Worm (Caenorhabditis elegans): ENCODE measurements around the gene ZK616.1.

ZK616.1 gene

DNA sequence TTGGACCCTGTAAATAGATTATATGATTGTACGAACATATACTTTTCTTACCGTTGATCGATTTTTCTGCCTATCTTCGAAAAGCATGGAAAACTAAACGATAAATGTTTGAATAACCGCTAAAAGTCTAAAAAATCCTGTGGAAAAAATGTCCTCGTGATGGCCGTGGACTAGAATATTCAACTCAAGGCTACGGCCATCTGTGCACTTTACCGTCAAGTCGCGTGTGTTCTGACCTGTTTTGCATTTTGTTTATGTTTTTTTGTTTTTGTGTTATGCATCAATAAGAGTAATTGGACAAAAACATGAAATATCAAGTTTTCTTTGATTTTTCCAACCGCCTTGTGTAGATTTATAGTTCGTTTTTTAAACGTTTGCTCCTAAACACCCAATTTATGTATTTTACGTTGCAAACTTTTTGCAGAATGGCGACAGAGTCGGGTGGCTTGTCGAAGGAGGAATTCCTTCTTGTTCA is 36.5 kb upstream of the ZK616.1 start, which contains the start of the genes hda-6 and F41H10.4 (continued):
- TF ChIP-seq nhr-42 (GFP tag; IDR thresholded peaks at IDR 0.05): no peak
- peak; percentile 41 for TF ChIP-seq lin-15B (tag; optimal IDR thresholded peaks at IDR 0.05)
- TF ChIP-seq unc-39 (tag; optimal IDR thresholded peaks at IDR 0.05): no peak
- peak; percentile 49 for TF ChIP-seq duxl-1 (tag; optimal IDR thresholded peaks at IDR 0.05; ENCODE audit: poor library complexity)
- TF ChIP-seq ztf-11 (tag; optimal IDR thresholded peaks at IDR 0.05): no peak
- TF ChIP-seq snpc-1.2 (GFP tag; IDR thresholded peaks at IDR 0.05): peak; percentile 67; the same call in 1 of the 2 replicates
- TF ChIP-seq daf-12 (tag; optimal IDR thresholded peaks at IDR 0.05): no peak
- TF ChIP-seq ceh-20 (GFP tag; IDR thresholded peaks at IDR 0.05): no peak
- no peak for TF ChIP-seq mdt-29 (GFP tag; IDR thresholded peaks at IDR 0.05)
- TF ChIP-seq aha-1 (tag): peak; percentile 22
- TF ChIP-seq fkh-10 (GFP tag; optimal IDR thresholded peaks at IDR 0.05): no peak
- TF ChIP-seq lin-13 (GFP tag; optimal IDR thresholded peaks at IDR 0.05): peak; percentile 14
- TF ChIP-seq daf-19 (GFP tag; conservative IDR thresholded peaks at IDR 0.05): no peak
- no peak for TF ChIP-seq egl-27 (tag; optimal IDR thresholded peaks at IDR 0.05)
- no peak for TF ChIP-seq F44E2.7 (GFP tag; IDR thresholded peaks at IDR 0.05)
- TF ChIP-seq mdl-1 (tag; optimal IDR thresholded peaks at IDR 0.05): peak in 1 of 2 experiments; percentile 36
- TF ChIP-seq dpl-1 (GFP tag; optimal IDR thresholded peaks at IDR 0.05): peak; percentile 89
- TF ChIP-seq nhr-6 (tag; optimal IDR thresholded peaks at IDR 0.05): peak; percentile 66
- peak; percentile 73; the same call in 1 of the 2 replicates for TF ChIP-seq dmd-9 (GFP tag; IDR thresholded peaks at IDR 0.05)
- no peak for TF ChIP-seq ama-1 (optimal IDR thresholded peaks at IDR 0.05)
- peak; percentile 34 for TF ChIP-seq rbr-2 (tag; optimal IDR thresholded peaks at IDR 0.05)
- TF ChIP-seq nhr-237 (tag; optimal IDR thresholded peaks at IDR 0.05): no peak
- peak; percentile 69 for TF ChIP-seq dve-1 (tag; optimal IDR thresholded peaks at IDR 0.05; ENCODE audit: insufficient read depth)
- TF ChIP-seq daf-16 (GFP tag; optimal IDR thresholded peaks at IDR 0.05): peak in 1 of 2 experiments; percentile 83
- peak; percentile 71 for TF ChIP-seq daf-16 (tag; optimal IDR thresholded peaks at IDR 0.05)
- no peak for TF ChIP-seq ces-1 (GFP tag; optimal IDR thresholded peaks at IDR 0.05)
- TF ChIP-seq fos-1 (tag; optimal IDR thresholded peaks at IDR 0.05): no peak
- TF ChIP-seq zfp-2 (tag; optimal IDR thresholded peaks at IDR 0.05): no peak
- peak; percentile 38; the same call in 1 of the 2 replicates for TF ChIP-seq T26A8.4 (GFP tag; IDR thresholded peaks at IDR 0.05)
- no peak for TF ChIP-seq ceh-62 (tag; optimal IDR thresholded peaks at IDR 0.05)
- no peak for TF ChIP-seq Y75B8A.6 (GFP tag; IDR thresholded peaks at IDR 0.05)
- no peak for TF ChIP-seq nhr-111 (GFP tag; optimal IDR thresholded peaks at IDR 0.05)
- peak in 1 of 2 experiments; percentile 81 for TF ChIP-seq unc-62 (GFP tag; optimal IDR thresholded peaks at IDR 0.05 in 1 of 2)
- no peak for TF ChIP-seq unc-62 (tag; optimal IDR thresholded peaks at IDR 0.05)
- TF ChIP-seq hlh-11 (tag; optimal IDR thresholded peaks at IDR 0.05): peak; percentile 72
- peak; percentile 20 for TF ChIP-seq nhr-28 (tag; optimal IDR thresholded peaks at IDR 0.05)

DNA sequence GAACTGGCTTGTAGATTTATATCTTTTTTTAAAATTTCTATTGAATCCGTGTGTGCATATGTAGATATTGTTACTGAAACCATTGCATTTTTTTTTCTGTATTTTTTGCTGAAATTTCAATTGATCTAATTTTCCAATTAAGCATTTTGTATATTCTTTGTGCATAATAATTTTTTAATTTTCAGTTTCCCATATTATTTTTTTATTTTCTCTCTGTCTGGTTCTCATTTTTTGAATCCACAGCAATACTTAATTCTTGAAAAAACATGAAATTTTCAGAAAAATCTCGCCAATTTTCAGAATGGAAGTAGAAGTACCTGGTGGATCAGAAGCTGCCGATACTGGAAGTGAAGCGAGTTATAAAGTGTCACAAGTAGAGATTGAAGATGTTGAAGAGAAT is 34.1 kb upstream of the ZK616.1 start, which contains the start of gene sand-1:
sand-1 (plus strand) TSS at position 301 of the 400 bp plus-strand sequence.
- TF ChIP-seq F44E2.7 (GFP tag; IDR thresholded peaks at IDR 0.05) (no peak), ama-1 (optimal IDR thresholded peaks at IDR 0.05) (peak; percentile 14)

DNA sequence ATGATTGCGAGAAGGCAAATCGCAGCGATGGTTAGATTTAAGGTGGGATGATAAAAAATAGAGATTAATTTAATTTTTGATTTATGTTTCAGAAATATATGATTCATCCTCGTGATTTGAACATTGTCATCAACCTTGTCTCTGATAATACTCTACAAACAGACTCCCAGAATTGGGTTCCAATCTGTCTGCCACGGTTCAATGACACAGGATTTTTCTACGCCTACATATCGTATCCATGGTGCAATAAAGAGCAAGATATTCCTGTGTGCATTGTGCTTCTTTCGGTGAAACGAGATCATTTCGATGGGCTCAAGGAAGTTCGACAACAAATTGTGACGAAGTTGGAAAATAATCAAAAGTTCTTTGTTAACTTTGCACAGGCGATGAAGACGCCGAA is 32.8 kb upstream of the ZK616.1 start:
- TF ChIP-seq hlh-30 (tag; optimal IDR thresholded peaks at IDR 0.05; ENCODE audit: insufficient read depth) (no peak), vab-7 (GFP tag; IDR thresholded peaks at IDR 0.05) (no peak), egl-27 (tag; optimal IDR thresholded peaks at IDR 0.05) (no peak), ZK546.5 (tag; optimal IDR thresholded peaks at IDR 0.05) (no peak), madf-9 (GFP tag; conservative IDR thresholded peaks at IDR 0.05) (no peak), lsy-2 (tag; optimal IDR thresholded peaks at IDR 0.05) (no peak), ceh-32 (tag; optimal IDR thresholded peaks at IDR 0.05; ENCODE audit: poor library complexity) (no peak), ceh-28 (tag; optimal IDR thresholded peaks at IDR 0.05) (no peak), F44E2.7 (GFP tag; IDR thresholded peaks at IDR 0.05) (no peak), nhr-76 (tag; optimal IDR thresholded peaks at IDR 0.05) (no peak), R02D3.7 (tag; optimal IDR thresholded peaks at IDR 0.05) (no peak)
